Worm (Caenorhabditis elegans): Measurements from ENCODE around the gene C53D6.6.

DNA sequence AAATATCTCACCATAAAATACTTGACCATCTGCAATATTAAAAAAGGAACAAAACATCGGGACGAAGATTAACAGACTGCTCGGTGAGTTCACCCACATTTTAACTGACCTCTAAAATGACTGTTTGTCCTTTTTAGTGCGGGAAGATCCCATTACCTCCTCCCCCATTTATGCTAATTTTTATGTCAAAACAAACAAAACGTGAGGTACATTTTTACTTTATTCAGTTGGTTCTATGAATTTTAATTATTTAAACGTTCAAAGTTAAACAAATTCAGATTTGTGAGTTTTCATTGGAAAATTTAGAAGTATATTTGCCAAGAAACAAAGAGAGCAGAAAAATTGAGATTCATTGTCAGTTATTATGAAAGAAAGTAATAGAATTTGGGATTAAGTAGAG lies 29.8 kb downstream of the C53D6.6 start, which contains the start of gene C53D6.8:
- no peak for TF ChIP-seq F13C5.2 (tag; optimal IDR thresholded peaks at IDR 0.05)
- TF ChIP-seq hmg-4 (GFP tag; optimal IDR thresholded peaks at IDR 0.05), result no peak
- no peak for TF ChIP-seq ets-7 (tag; optimal IDR thresholded peaks at IDR 0.05)
- TF ChIP-seq ceh-36 (tag; optimal IDR thresholded peaks at IDR 0.05), result no peak

Measured in whole organism, early embryonic.